Worm (Caenorhabditis elegans) whole organism, L3 larva: ENCODE data around the gene Y39A1A.24.
A peak's percentile ranks its signal among the peaks of the same experiment; 100 is the strongest.

Experiments
- R02D3.7 ChIP-seq: fragments of 150-350 bp; optimal IDR thresholded peaks from 2 replicates; lab custom pipeline; 2014; ENCODE audit warnings: missing biosample characterization, missing genetic modification characterization
- ZK546.5 ChIP-seq: sonication (generic microtip); optimal IDR thresholded peaks from 2 replicates; lab custom pipeline; 2017; ENCODE audit warnings: missing biosample characterization, missing genetic modification characterization
- aly-2 ChIP-seq: fragments of 150-350 bp; optimal IDR thresholded peaks from 2 replicates; lab custom pipeline; 2014; ENCODE audit warnings: missing biosample characterization, missing genetic modification characterization
- ama-1 ChIP-seq: fragments of 150-350 bp; optimal IDR thresholded peaks from 2 replicates; lab custom pipeline; 2018
- ceh-16 ChIP-seq: sonication (generic microtip); optimal IDR thresholded peaks from 2 replicates; lab custom pipeline; 2017; ENCODE audit warnings: missing biosample characterization, missing genetic modification characterization
- ceh-28 ChIP-seq: fragments of 150-350 bp; optimal IDR thresholded peaks from 2 replicates; lab custom pipeline; 2014; ENCODE audit warnings: missing biosample characterization, missing genetic modification reagents, missing genetic modification characterization
- ceh-82 ChIP-seq: fragments of 150-350 bp; optimal IDR thresholded peaks from 2 replicates; lab custom pipeline; 2014; ENCODE audit warnings: missing biosample characterization, missing genetic modification characterization
- ceh-9 ChIP-seq: sonication (generic microtip); optimal IDR thresholded peaks from 2 replicates; lab custom pipeline; 2018; ENCODE audit warnings: missing biosample characterization, missing genetic modification characterization
- daf-12 ChIP-seq: fragments of 150-350 bp; optimal IDR thresholded peaks from 2 replicates; lab custom pipeline; 2014; ENCODE audit warnings: missing biosample characterization, missing genetic modification reagents, missing genetic modification characterization
- egl-27 ChIP-seq: sonication (generic microtip); optimal IDR thresholded peaks from 4 replicates; lab custom pipeline; 2017; ENCODE audit warnings: missing biosample characterization, missing genetic modification reagents, missing genetic modification characterization
- egl-5 ChIP-seq: fragments of 150-350 bp; optimal IDR thresholded peaks from 2 replicates; lab custom pipeline; 2017; ENCODE audit warnings: missing biosample characterization, missing genetic modification reagents, missing genetic modification characterization, inconsistent platforms
- elt-1 ChIP-seq: fragments of 150-350 bp; optimal IDR thresholded peaks from 2 replicates; lab custom pipeline; 2014; ENCODE audit warnings: missing biosample characterization, missing genetic modification characterization
- elt-2 ChIP-seq: sonication (generic microtip); optimal IDR thresholded peaks from 2 replicates; lab custom pipeline; 2016; ENCODE audit warnings: missing genetic modification reagents, mild to moderate bottlenecking, missing genetic modification characterization, missing compliant biosample characterization
- elt-3 ChIP-seq, 3 experiments: fragments of 150-350 bp in 1 of 3; sonication (generic microtip) in 2 of 3; optimal IDR thresholded peaks; 2 replicates in 2 of 3; 4 replicates in 1 of 3; lab custom pipeline; 2014 to 2017; ENCODE audit warnings: missing biosample characterization in 3 of 3, missing genetic modification characterization in 3 of 3
- eor-1 ChIP-seq, 2 experiments: fragments of 150-350 bp; optimal IDR thresholded peaks; 2 replicates each; lab custom pipeline; 2014 to 2018; ENCODE audit warnings: missing biosample characterization in 2 of 2, missing genetic modification characterization in 2 of 2
- fkh-10 ChIP-seq: sonication (generic microtip); optimal IDR thresholded peaks from 2 replicates; lab custom pipeline; 2017; ENCODE audit warnings: missing biosample characterization, missing genetic modification reagents, missing genetic modification characterization
- fkh-2 ChIP-seq: fragments of 150-350 bp; optimal IDR thresholded peaks from 2 replicates; lab custom pipeline; 2014; ENCODE audit warnings: missing biosample characterization, missing genetic modification reagents, missing genetic modification characterization
- fos-1 ChIP-seq: fragments of 150-350 bp; optimal IDR thresholded peaks from 2 replicates; lab custom pipeline; 2014; ENCODE audit warnings: missing biosample characterization, missing genetic modification characterization
- hmg-11 ChIP-seq: sonication (generic microtip); optimal IDR thresholded peaks from 2 replicates; lab custom pipeline; 2016; ENCODE audit warnings: missing genetic modification characterization, missing compliant biosample characterization
- jun-1 ChIP-seq: fragments of 150-350 bp; optimal IDR thresholded peaks from 2 replicates; lab custom pipeline; 2014; ENCODE audit warnings: missing biosample characterization, missing genetic modification reagents, missing genetic modification characterization
- lin-15B ChIP-seq: fragments of 150-350 bp; optimal IDR thresholded peaks from 2 replicates; lab custom pipeline; 2014; ENCODE audit warnings: missing biosample characterization, missing genetic modification characterization
- lsy-12 ChIP-seq: sonication (generic microtip); optimal IDR thresholded peaks from 2 replicates; lab custom pipeline; 2016; ENCODE audit warnings: mild to moderate bottlenecking, missing genetic modification characterization, missing compliant biosample characterization
- mdl-1 ChIP-seq: fragments of 150-350 bp; optimal IDR thresholded peaks from 2 replicates; lab custom pipeline; 2014; ENCODE audit warnings: missing biosample characterization, missing genetic modification characterization
- mml-1 ChIP-seq: fragments of 150-350 bp; sonication (generic microtip); optimal IDR thresholded peaks from 3 replicates; lab custom pipeline; 2014; ENCODE audit warnings: missing biosample characterization, missing genetic modification characterization
- nfya-1 ChIP-seq: sonication (generic microtip); optimal IDR thresholded peaks from 2 replicates; lab custom pipeline; 2017; ENCODE audit warnings: missing genetic modification characterization, mild to moderate bottlenecking, missing compliant biosample characterization, antibody characterized with exemption, moderate library complexity; ENCODE audit not compliant: insufficient read depth
- nhr-11 ChIP-seq: fragments of 150-350 bp; optimal IDR thresholded peaks from 2 replicates; lab custom pipeline; 2014; ENCODE audit warnings: missing biosample characterization, missing genetic modification characterization
- nhr-12 ChIP-seq: fragments of 150-350 bp; optimal IDR thresholded peaks from 2 replicates; lab custom pipeline; 2014; ENCODE audit warnings: missing biosample characterization, missing genetic modification characterization
- nhr-23 ChIP-seq: fragments of 150-350 bp; optimal IDR thresholded peaks from 2 replicates; lab custom pipeline; 2014; ENCODE audit warnings: missing biosample characterization, missing genetic modification reagents, missing genetic modification characterization
- nhr-237 ChIP-seq: fragments of 150-350 bp; optimal IDR thresholded peaks from 2 replicates; lab custom pipeline; 2014; ENCODE audit warnings: missing biosample characterization, missing genetic modification characterization
- nhr-25 ChIP-seq: sonication (generic microtip); optimal IDR thresholded peaks from 2 replicates; lab custom pipeline; 2017; ENCODE audit warnings: missing biosample characterization, missing genetic modification characterization
- nhr-28 ChIP-seq: fragments of 150-350 bp; optimal IDR thresholded peaks from 2 replicates; lab custom pipeline; 2014; ENCODE audit warnings: missing biosample characterization, missing genetic modification characterization
- nhr-43 ChIP-seq: sonication (generic microtip); optimal IDR thresholded peaks from 2 replicates; lab custom pipeline; 2016; ENCODE audit warnings: mild to moderate bottlenecking, missing genetic modification characterization, missing compliant biosample characterization; ENCODE audit not compliant: poor library complexity, severe bottlenecking
- nhr-67 ChIP-seq: fragments of 150-350 bp; optimal IDR thresholded peaks from 2 replicates; lab custom pipeline; 2014; ENCODE audit warnings: missing biosample characterization, missing genetic modification characterization
- nhr-76 ChIP-seq: fragments of 150-350 bp; sonication (generic microtip); optimal IDR thresholded peaks from 5 replicates; lab custom pipeline; 2014; ENCODE audit warnings: missing biosample characterization, missing genetic modification characterization
- nhr-77 ChIP-seq: fragments of 150-350 bp; optimal IDR thresholded peaks from 2 replicates; lab custom pipeline; 2014; ENCODE audit warnings: missing biosample characterization, missing genetic modification characterization
- pha-4 ChIP-seq: fragments of 150-350 bp; optimal IDR thresholded peaks from 2 replicates; lab custom pipeline; 2014; ENCODE audit warnings: missing biosample characterization, missing genetic modification reagents, missing genetic modification characterization
- pqm-1 ChIP-seq: fragments of 150-350 bp; optimal IDR thresholded peaks from 2 replicates; lab custom pipeline; 2017; ENCODE audit warnings: missing biosample characterization, missing genetic modification characterization, inconsistent platforms
- sea-2 ChIP-seq: fragments of 150-350 bp; sonication (generic microtip); optimal IDR thresholded peaks from 4 replicates; lab custom pipeline; 2014; ENCODE audit warnings: missing biosample characterization, missing genetic modification reagents, missing genetic modification characterization
- skn-1 ChIP-seq: fragments of 150-350 bp; optimal IDR thresholded peaks from 2 replicates; lab custom pipeline; 2014; ENCODE audit warnings: missing biosample characterization, missing genetic modification characterization
- snpc-4 ChIP-seq: fragments of 150-350 bp; optimal IDR thresholded peaks from 2 replicates; lab custom pipeline; 2014; ENCODE audit warnings: missing biosample characterization, missing genetic modification characterization
- tbx-2 ChIP-seq: sonication (generic microtip); optimal IDR thresholded peaks from 2 replicates; lab custom pipeline; 2016; ENCODE audit warnings: mild to moderate bottlenecking, missing genetic modification characterization, missing compliant biosample characterization
- unc-39 ChIP-seq: sonication (generic microtip); optimal IDR thresholded peaks from 4 replicates; lab custom pipeline; 2017; ENCODE audit warnings: missing biosample characterization, missing genetic modification characterization
- unc-62 ChIP-seq: fragments of 150-350 bp; sonication (generic microtip); optimal IDR thresholded peaks from 4 replicates; lab custom pipeline; 2014; ENCODE audit warnings: missing biosample characterization, missing genetic modification reagents, missing genetic modification characterization
- zag-1 ChIP-seq: fragments of 150-350 bp; optimal IDR thresholded peaks from 2 replicates; lab custom pipeline; 2014; ENCODE audit warnings: missing biosample characterization, missing genetic modification characterization
- ztf-11 ChIP-seq: fragments of 150-350 bp; optimal IDR thresholded peaks from 2 replicates; lab custom pipeline; 2014; ENCODE audit warnings: missing biosample characterization, missing genetic modification characterization
- ztf-4 ChIP-seq: fragments of 150-350 bp; optimal IDR thresholded peaks from 2 replicates; lab custom pipeline; 2014; ENCODE audit warnings: missing biosample characterization, missing genetic modification characterization

Gene Y39A1A.24

ce11 chrIII:10646094-10646493, 33.7 kb downstream of the Y39A1A.24 start, which contains the start of gene orc-4:
Gene orc-4 (plus strand): TSS chrIII:10646170.
- TF ChIP-seq tbx-2 (no peak), hmg-11 (tag; lab: Kevin White, UChicago) (no peak), unc-39 (tag; lab: Kevin White, UChicago) (no peak), pha-4 (tag; lab: Kevin White, UChicago) (peak; percentile 6), nhr-12 (tag; lab: Kevin White, UChicago) (no peak), unc-62 (no peak), lsy-12 (tag; lab: Kevin White, UChicago) (no peak), lin-15B (tag; lab: Kevin White, UChicago) (peak; percentile 34), snpc-4 (no peak), nhr-76 (tag; lab: Kevin White, UChicago) (no peak), ama-1 (no peak), ceh-28 (tag; lab: Kevin White, UChicago) (no peak)

- TF ChIP-seq pqm-1 (tag; lab: Kevin White, UChicago) (no peak), pha-4 (tag; lab: Kevin White, UChicago) (no peak), nhr-28 (tag; lab: Kevin White, UChicago) (no peak), ceh-82 (no peak), ztf-11 (tag; lab: Kevin White, UChicago) (no peak), egl-27 (tag; lab: Kevin White, UChicago) (no peak), R02D3.7 (tag; lab: Kevin White, UChicago) (no peak), snpc-4 (no peak), nfya-1 (tag; lab: Kevin White, UChicago) (no peak), ceh-16 (no peak), ama-1 (no peak), egl-5 (tag; lab: Kevin White, UChicago) (no peak), lsy-12 (tag; lab: Kevin White, UChicago) (no peak), eor-1 (tag; optimal IDR thresholded peaks at IDR 0.05; lab: Kevin White, UChicago) (no peak), nhr-23 (no peak), sea-2 (GFP tag; lab: Kevin White, UChicago) (no peak), nhr-11 (tag; lab: Kevin White, UChicago) (no peak), fkh-10 (GFP tag; lab: Kevin White, UChicago) (no peak), elt-1 (no peak)
- TF ChIP-seq, all 47 proteins: peak for 0
Measured at ce11 chrIII:10649219-10649618, 36.8 kb downstream of the Y39A1A.24 start, which contains the start of gene emg-1. Gene emg-1 (plus strand): TSS chrIII:10649519.

ce11 chrIII:10651634-10652033, 39.2 kb downstream of the Y39A1A.24 start:
- TF ChIP-seq skn-1 (tag; lab: Kevin White, UChicago) (no peak), hmg-11 (tag; lab: Kevin White, UChicago) (peak; percentile 84), ZK546.5 (tag; lab: Kevin White, UChicago) (no peak), lsy-12 (tag; lab: Kevin White, UChicago) (no peak), fos-1 (tag; lab: Kevin White, UChicago) (no peak), nhr-67 (tag; lab: Kevin White, UChicago) (no peak), elt-1 (no peak), ztf-11 (tag; lab: Kevin White, UChicago) (no peak), fkh-2 (tag; lab: Kevin White, UChicago) (no peak), unc-39 (tag; lab: Kevin White, UChicago) (no peak), nhr-12 (tag; lab: Kevin White, UChicago) (no peak), R02D3.7 (tag; lab: Kevin White, UChicago) (no peak), sea-2 (GFP tag; lab: Kevin White, UChicago) (no peak), aly-2 (tag; lab: Kevin White, UChicago) (no peak), egl-27 (tag; lab: Kevin White, UChicago) (no peak), zag-1 (tag; lab: Kevin White, UChicago) (no peak), elt-2 (peak; percentile 9), nhr-25 (tag; lab: Kevin White, UChicago) (no peak), nhr-28 (tag; lab: Kevin White, UChicago) (no peak), mdl-1 (tag; lab: Kevin White, UChicago) (no peak), daf-12 (tag; lab: Kevin White, UChicago) (no peak), nhr-237 (no peak), jun-1 (tag; lab: Kevin White, UChicago) (no peak), mml-1 (tag; lab: Kevin White, UChicago) (no peak), nhr-76 (tag; lab: Kevin White, UChicago) (no peak), eor-1 (tag; optimal IDR thresholded peaks at IDR 0.05; lab: Kevin White, UChicago) (no peak), tbx-2 (no peak), nhr-43 (no peak), pha-4 (tag; lab: Kevin White, UChicago) (peak; percentile 35), ceh-9 (tag; lab: Kevin White, UChicago) (no peak), elt-3 (tag; optimal IDR thresholded peaks at IDR 0.05; lab: Kevin White, UChicago) (no peak), lin-15B (tag; lab: Kevin White, UChicago) (peak; percentile 34), pqm-1 (tag; lab: Kevin White, UChicago) (no peak), ztf-4 (tag; lab: Kevin White, UChicago) (no peak), nfya-1 (tag; lab: Kevin White, UChicago) (peak; percentile 82), nhr-11 (tag; lab: Kevin White, UChicago) (no peak), ceh-82 (no peak), ceh-28 (tag; lab: Kevin White, UChicago) (peak; percentile 78), egl-5 (tag; lab: Kevin White, UChicago) (peak; percentile 1), unc-62 (no peak), nhr-77 (tag; lab: Kevin White, UChicago) (no peak), fkh-10 (GFP tag; lab: Kevin White, UChicago) (no peak), ama-1 (no peak), nhr-23 (peak; percentile 1)
